Worm (Caenorhabditis elegans) whole organism, L1 larva: ENCODE data around the gene str-233.

Source experiments
- C04F5.9 ChIP-seq: sonication (generic microtip); optimal IDR thresholded peaks from 2 replicates; lab custom pipeline; 2016; ENCODE audit warnings: missing genetic modification characterization, missing compliant biosample characterization
- C16A3.4 ChIP-seq: fragments of 150-350 bp; optimal IDR thresholded peaks from 2 replicates; lab custom pipeline; 2014; ENCODE audit warnings: missing biosample characterization, missing genetic modification characterization
- Y116A8C.19 ChIP-seq: sonication (generic microtip); optimal IDR thresholded peaks from 2 replicates; lab custom pipeline; 2016; ENCODE audit warnings: missing compliant biosample characterization, missing genetic modification characterization, borderline replicate concordance
- aly-2 ChIP-seq: fragments of 150-350 bp; optimal IDR thresholded peaks from 2 replicates; lab custom pipeline; 2014; ENCODE audit warnings: missing biosample characterization, missing genetic modification characterization
- ama-1 ChIP-seq: fragments of 150-350 bp; optimal IDR thresholded peaks from 2 replicates; lab custom pipeline; 2014
- ceh-63 ChIP-seq: fragments of 200-800 bp; sonication (Bioruptor generic); optimal IDR thresholded peaks from 2 replicates; lab custom pipeline; 2018; ENCODE audit warnings: mild to moderate bottlenecking, missing genetic modification characterization, missing compliant biosample characterization
- ceh-8 ChIP-seq: fragments of 200-800 bp; sonication (Bioruptor generic); optimal IDR thresholded peaks from 2 replicates; lab custom pipeline; 2018; ENCODE audit warnings: mild to moderate bottlenecking, missing genetic modification characterization, moderate library complexity, missing compliant biosample characterization
- ceh-82 ChIP-seq, 3 experiments: fragments of 150-350 bp in 1 of 3; sonication (generic microtip) in 2 of 3; optimal IDR thresholded peaks; 2 replicates each; lab custom pipeline; 2014 to 2017; ENCODE audit warnings: missing biosample characterization in 3 of 3, missing genetic modification characterization in 3 of 3
- dpl-1 ChIP-seq, 3 experiments: fragments of 150-350 bp in 2 of 3; sonication (generic microtip) in 1 of 3; optimal IDR thresholded peaks; 2 replicates each; lab custom pipeline; 2014 to 2017; ENCODE audit warnings: missing biosample characterization in 3 of 3, missing genetic modification characterization in 3 of 3, missing genetic modification reagents in 3 of 3
- dsc-1 ChIP-seq: sonication (generic microtip); optimal IDR thresholded peaks from 2 replicates; lab custom pipeline; 2016; ENCODE audit warnings: mild to moderate bottlenecking, missing genetic modification characterization, missing compliant biosample characterization
- efl-1 ChIP-seq, 4 experiments: fragments of 150-350 bp; optimal IDR thresholded peaks in 3 of 4; peaks in 1 of 4; 1 replicate in 1 of 4; 2 replicates in 3 of 4; lab custom pipeline; 2014; ENCODE audit warnings: missing biosample characterization in 2 of 4, missing genetic modification characterization in 2 of 4, missing genetic modification reagents in 2 of 4
- efl-3 ChIP-seq: fragments of 200-800 bp; sonication (Bioruptor generic); optimal IDR thresholded peaks from 2 replicates; lab custom pipeline; 2018; ENCODE audit warnings: mild to moderate bottlenecking, missing genetic modification characterization, missing compliant biosample characterization
- elt-2 ChIP-seq: sonication (generic microtip); optimal IDR thresholded peaks from 2 replicates; lab custom pipeline; 2016; ENCODE audit warnings: missing genetic modification characterization, mild to moderate bottlenecking, inconsistent platforms, missing compliant biosample characterization, missing genetic modification reagents
- elt-3 ChIP-seq, 6 experiments: fragments of 150-350 bp in 1 of 6; sonication (generic microtip); optimal IDR thresholded peaks; 2 replicates each; lab custom pipeline; 2017 to 2018; ENCODE audit warnings: missing biosample characterization in 6 of 6, missing genetic modification characterization in 6 of 6, inconsistent platforms in 1 of 6
- fkh-4 ChIP-seq: sonication (generic microtip); optimal IDR thresholded peaks from 2 replicates; lab custom pipeline; 2016; ENCODE audit warnings: missing compliant biosample characterization, missing genetic modification characterization, borderline replicate concordance
- fkh-8 ChIP-seq: sonication (generic microtip); optimal IDR thresholded peaks from 2 replicates; lab custom pipeline; 2016; ENCODE audit warnings: mild to moderate bottlenecking, missing genetic modification characterization, missing compliant biosample characterization
- irx-1 ChIP-seq: sonication (generic microtip); optimal IDR thresholded peaks from 2 replicates; lab custom pipeline; 2016; ENCODE audit warnings: missing genetic modification characterization, missing compliant biosample characterization
- isw-1 ChIP-seq: fragments of 200-800 bp; sonication (Bioruptor generic); IDR thresholded peaks from 2 replicates; pipeline ENCODE4 v1.3.6; 2022; ENCODE audit warnings: missing genetic modification characterization, missing compliant biosample characterization
- lin-13 ChIP-seq: fragments of 150-350 bp; optimal IDR thresholded peaks from 2 replicates; lab custom pipeline; 2014; ENCODE audit warnings: missing biosample characterization, missing genetic modification reagents, missing genetic modification characterization
- lin-15B ChIP-seq: fragments of 150-350 bp; sonication (generic microtip); optimal IDR thresholded peaks from 3 replicates; lab custom pipeline; 2014; ENCODE audit warnings: missing biosample characterization, missing genetic modification characterization
- lin-35 ChIP-seq, 2 experiments: fragments of 150-350 bp; optimal IDR thresholded peaks; 2 replicates each; lab custom pipeline; 2014; ENCODE audit warnings: missing biosample characterization in 2 of 2, missing genetic modification characterization in 2 of 2, missing genetic modification reagents in 2 of 2
- lin-39 ChIP-seq: fragments of 150-350 bp; optimal IDR thresholded peaks from 2 replicates; lab custom pipeline; 2014; ENCODE audit warnings: missing biosample characterization, missing genetic modification reagents, missing genetic modification characterization
- mef-2 ChIP-seq: fragments of 150-350 bp; optimal IDR thresholded peaks from 2 replicates; lab custom pipeline; 2014; ENCODE audit warnings: missing biosample characterization, missing genetic modification characterization
- mep-1 ChIP-seq: fragments of 150-350 bp; optimal IDR thresholded peaks from 2 replicates; lab custom pipeline; 2014; ENCODE audit warnings: missing biosample characterization, missing genetic modification characterization
- nhr-20 ChIP-seq: sonication (generic microtip); optimal IDR thresholded peaks from 2 replicates; lab custom pipeline; 2016; ENCODE audit warnings: mild to moderate bottlenecking, missing genetic modification characterization, missing compliant biosample characterization
- nhr-47 ChIP-seq: sonication (generic microtip); optimal IDR thresholded peaks from 2 replicates; lab custom pipeline; 2016; ENCODE audit warnings: mild to moderate bottlenecking, missing genetic modification characterization, moderate library complexity, missing compliant biosample characterization
- nhr-71 ChIP-seq: sonication (generic microtip); optimal IDR thresholded peaks from 2 replicates; lab custom pipeline; 2016; ENCODE audit warnings: mild to moderate bottlenecking, missing genetic modification characterization, moderate library complexity, missing compliant biosample characterization
- nhr-85 ChIP-seq: sonication (generic microtip); peaks from one replicate; lab custom pipeline; 2016; ENCODE audit warnings: missing genetic modification characterization, inconsistent platforms, missing compliant biosample characterization
- nhr-90 ChIP-seq: sonication (generic microtip); optimal IDR thresholded peaks from 2 replicates; lab custom pipeline; 2016; ENCODE audit warnings: mild to moderate bottlenecking, missing genetic modification characterization, missing compliant biosample characterization; ENCODE audit not compliant: poor library complexity
- pag-3 ChIP-seq: sonication (generic microtip); optimal IDR thresholded peaks from 2 replicates; lab custom pipeline; 2017; ENCODE audit warnings: missing genetic modification characterization, mild to moderate bottlenecking, missing compliant biosample characterization, antibody characterized with exemption, borderline replicate concordance; ENCODE audit not compliant: insufficient read depth
- rnt-1 ChIP-seq: sonication (generic microtip); optimal IDR thresholded peaks from 2 replicates; lab custom pipeline; 2016; ENCODE audit warnings: mild to moderate bottlenecking, missing genetic modification characterization, moderate library complexity, missing compliant biosample characterization
- skn-1 ChIP-seq: fragments of 150-350 bp; optimal IDR thresholded peaks from 2 replicates; lab custom pipeline; 2014; ENCODE audit warnings: missing biosample characterization, missing genetic modification characterization
- snpc-4 ChIP-seq: fragments of 150-350 bp; optimal IDR thresholded peaks from 2 replicates; lab custom pipeline; 2014; ENCODE audit warnings: missing biosample characterization, missing genetic modification characterization
- sox-4 ChIP-seq: sonication (generic microtip); optimal IDR thresholded peaks from 2 replicates; lab custom pipeline; 2016; ENCODE audit warnings: missing genetic modification characterization, missing compliant biosample characterization
- swsn-7 ChIP-seq: sonication (generic microtip); optimal IDR thresholded peaks from 2 replicates; lab custom pipeline; 2016; ENCODE audit warnings: missing genetic modification characterization, missing compliant biosample characterization
- unc-98 ChIP-seq: fragments of 200-800 bp; sonication (Bioruptor generic); IDR thresholded peaks from 2 replicates; pipeline ENCODE4 v1.3.6; 2022; ENCODE audit warnings: missing genetic modification characterization, missing compliant biosample characterization
- xbp-1 ChIP-seq: sonication (generic microtip); optimal IDR thresholded peaks from 2 replicates; lab custom pipeline; 2016; ENCODE audit warnings: missing genetic modification characterization, missing compliant biosample characterization
- zag-1 ChIP-seq: fragments of 150-350 bp; optimal IDR thresholded peaks from 2 replicates; lab custom pipeline; 2014; ENCODE audit warnings: missing biosample characterization, missing genetic modification characterization
- ztf-11 ChIP-seq, 2 experiments: sonication (generic microtip); optimal IDR thresholded peaks; 2 replicates each; lab custom pipeline; 2016 to 2017; ENCODE audit warnings: missing genetic modification characterization in 2 of 2, missing biosample characterization in 1 of 2, missing compliant biosample characterization in 1 of 2

str-233 gene

DNA sequence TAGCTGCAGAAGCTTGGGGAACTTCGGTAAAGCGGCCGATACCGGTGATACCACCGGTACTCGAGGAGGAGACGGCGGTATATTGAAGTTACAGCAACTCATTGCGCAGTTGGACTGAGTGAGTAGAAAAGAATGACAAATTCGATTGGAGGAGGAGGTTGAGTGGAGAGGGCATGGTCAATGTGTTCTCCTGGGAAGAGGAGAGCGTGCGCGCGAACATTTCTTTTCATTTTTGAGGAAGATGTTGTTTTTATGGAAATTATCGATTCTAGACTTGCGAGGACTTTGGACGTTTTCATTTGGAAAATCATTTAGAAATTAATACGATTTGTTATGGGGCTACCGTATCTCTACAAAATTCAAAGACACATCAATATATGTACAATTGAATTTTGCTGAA, 19.8 kb upstream of the str-233 start:
- no peak for TF ChIP-seq efl-1 (optimal IDR thresholded peaks at IDR 0.05; lab: Kevin White, UChicago)
- peak in 1 of 2 experiments; percentile 46 for TF ChIP-seq efl-1 (GFP tag; optimal IDR thresholded peaks at IDR 0.05 in 1 of 2; lab: Kevin White, UChicago)
- TF ChIP-seq aly-2 (tag; lab: Kevin White, UChicago), result no peak

DNA sequence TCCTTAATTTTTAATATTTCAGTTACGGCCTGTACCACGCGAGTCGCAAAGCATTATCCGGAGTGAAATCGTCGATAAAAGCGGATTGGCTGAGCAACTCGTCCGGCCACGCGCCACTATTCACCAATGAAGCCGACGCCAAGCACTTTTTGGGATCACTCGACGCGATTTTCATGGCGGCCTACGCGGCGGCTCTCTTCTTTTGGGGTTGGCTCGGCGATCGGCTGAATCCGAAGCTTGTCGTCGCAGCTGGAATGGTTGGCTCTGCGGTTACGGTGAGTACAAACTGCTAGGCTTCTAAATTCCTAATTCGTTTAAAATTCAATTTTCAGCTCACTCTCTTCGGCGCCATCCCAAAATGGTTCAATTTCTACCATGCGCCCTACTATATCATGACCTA, 15.5 kb upstream of the str-233 start:
- no peak for TF ChIP-seq Y116A8C.19 (tag; lab: Kevin White, UChicago)

DNA sequence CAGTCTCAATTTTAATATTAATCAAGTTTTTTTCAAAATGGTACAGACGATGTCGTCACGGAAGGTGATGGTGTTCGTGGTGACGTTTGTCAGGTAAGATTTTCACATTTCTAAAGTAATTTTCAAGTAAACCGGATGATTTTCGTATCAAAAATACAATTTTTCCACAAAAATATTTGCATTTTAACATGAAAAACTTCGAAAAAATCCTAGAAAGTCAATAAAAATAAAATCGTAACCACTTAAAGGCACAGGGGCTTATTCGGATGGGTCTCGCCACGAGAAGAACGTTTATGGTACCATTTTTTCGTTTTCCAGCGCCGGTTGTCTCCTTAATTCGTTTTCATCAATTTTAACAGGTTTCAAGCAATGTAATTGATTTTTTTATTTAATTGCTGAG, 14.8 kb upstream of the str-233 start, which contains the start of gene T10C6.6:
T10C6.6 (plus strand) TSS at position 27 of the 400 bp plus-strand sequence.
- no peak for TF ChIP-seq efl-1 (optimal IDR thresholded peaks at IDR 0.05; lab: Kevin White, UChicago)
- TF ChIP-seq efl-1 (GFP tag; optimal IDR thresholded peaks at IDR 0.05 in 1 of 2; lab: Kevin White, UChicago), result peak in 1 of 2 experiments; percentile 82
- TF ChIP-seq nhr-90 (tag; lab: Kevin White, UChicago), result no peak
- TF ChIP-seq sox-4, result no peak
- no peak for TF ChIP-seq skn-1 (tag; lab: Kevin White, UChicago)
- peak; percentile 27 for TF ChIP-seq elt-2 (tag; lab: Kevin White, UChicago)
- no peak for TF ChIP-seq isw-1 (GFP tag; lab: Robert Waterston, UW)

ce11 chrV:16023559-16023958, 14.1 kb upstream of the str-233 start:
- TF ChIP-seq dpl-1 (GFP tag; optimal IDR thresholded peaks at IDR 0.05; lab: Kevin White, UChicago) (no peak), ceh-8 (GFP tag; lab: Kevin White, UChicago) (peak; percentile 5)

ce11 chrV:16023051-16023450, 13.6 kb upstream of the str-233 start, which contains the start of gene cwc-15:
cwc-15 (plus strand) TSS chrV:16023351.
- TF ChIP-seq pag-3 (tag; lab: Kevin White, UChicago) (no peak), ceh-63 (GFP tag; lab: Kevin White, UChicago) (no peak), lin-39 (tag; lab: Kevin White, UChicago) (no peak), zag-1 (tag; lab: Kevin White, UChicago) (no peak), fkh-8 (tag; lab: Kevin White, UChicago) (no peak), irx-1 (tag; lab: Kevin White, UChicago) (no peak), C04F5.9 (tag; lab: Kevin White, UChicago) (no peak)

ce11 chrV:16022600-16022999, 13.1 kb upstream of the str-233 start:
- TF ChIP-seq nhr-47 (tag; lab: Kevin White, UChicago), result peak; percentile 73
- peak; percentile 55 for TF ChIP-seq xbp-1 (tag; lab: Kevin White, UChicago)
- peak; percentile 30 for TF ChIP-seq Y116A8C.19 (tag; lab: Kevin White, UChicago)
- no peak for TF ChIP-seq lin-15B (tag; lab: Kevin White, UChicago)
- peak; percentile 25 for TF ChIP-seq skn-1 (tag; lab: Kevin White, UChicago)
- no peak for TF ChIP-seq ceh-63 (GFP tag; lab: Kevin White, UChicago)
- TF ChIP-seq nhr-71 (tag; lab: Kevin White, UChicago), result peak; percentile 73
- peak; percentile 52 for TF ChIP-seq dsc-1 (tag; lab: Kevin White, UChicago)
- peak; percentile 91 to 95 for TF ChIP-seq lin-35 (GFP tag; optimal IDR thresholded peaks at IDR 0.05; lab: Kevin White, UChicago)
- TF ChIP-seq fkh-4 (tag; lab: Kevin White, UChicago), result peak; percentile 60
- peak; percentile 68 for TF ChIP-seq snpc-4 (tag; lab: Kevin White, UChicago)
- peak in 1 of 2 experiments; percentile 82 for TF ChIP-seq ztf-11 (tag; optimal IDR thresholded peaks at IDR 0.05; lab: Kevin White, UChicago)
- TF ChIP-seq nhr-20 (tag; lab: Kevin White, UChicago), result peak; percentile 56
- no peak for TF ChIP-seq lin-13 (GFP tag; lab: Kevin White, UChicago)
- peak; percentile 92 to 95 for TF ChIP-seq efl-1 (optimal IDR thresholded peaks at IDR 0.05; lab: Kevin White, UChicago)
- TF ChIP-seq efl-1 (GFP tag; optimal IDR thresholded peaks at IDR 0.05 in 1 of 2; lab: Kevin White, UChicago), result peak; percentile 92 to 99
- TF ChIP-seq nhr-85 (tag; lab: Kevin White, UChicago), result peak; percentile 76
- TF ChIP-seq swsn-7, result peak; percentile 52
- peak; percentile 15 to 52 (median 36) for TF ChIP-seq ceh-82 (tag; optimal IDR thresholded peaks at IDR 0.05; lab: Kevin White, UChicago)
- TF ChIP-seq unc-98 (GFP tag; lab: Robert Waterston, UW), result peak; percentile 66
- TF ChIP-seq elt-3 (tag; optimal IDR thresholded peaks at IDR 0.05; lab: Kevin White, UChicago), result no peak
- no peak for TF ChIP-seq mep-1 (tag; lab: Kevin White, UChicago)
- no peak for TF ChIP-seq ama-1 (lab: Kevin White, UChicago)
- no peak for TF ChIP-seq mef-2 (tag; lab: Kevin White, UChicago)
- peak; percentile 1 for TF ChIP-seq C16A3.4 (tag; lab: Kevin White, UChicago)
- TF ChIP-seq efl-3 (GFP tag; lab: Kevin White, UChicago), result no peak
- TF ChIP-seq rnt-1 (tag; lab: Kevin White, UChicago), result peak; percentile 96
- TF ChIP-seq irx-1 (tag; lab: Kevin White, UChicago), result peak; percentile 72
- peak; percentile 49 for TF ChIP-seq isw-1 (GFP tag; lab: Robert Waterston, UW)
- TF ChIP-seq nhr-90 (tag; lab: Kevin White, UChicago), result peak; percentile 75
- TF ChIP-seq dpl-1 (GFP tag; optimal IDR thresholded peaks at IDR 0.05; lab: Kevin White, UChicago), result peak; percentile 82 to 91 (median 88)
- peak; percentile 51 for TF ChIP-seq sox-4
